Fruit fly (Drosophila melanogaster): ENCODE measurements around the gene CG12708.
A peak's percentile ranks its signal among the peaks of the same experiment; 100 is the strongest.

Gene CG12708

DNA sequence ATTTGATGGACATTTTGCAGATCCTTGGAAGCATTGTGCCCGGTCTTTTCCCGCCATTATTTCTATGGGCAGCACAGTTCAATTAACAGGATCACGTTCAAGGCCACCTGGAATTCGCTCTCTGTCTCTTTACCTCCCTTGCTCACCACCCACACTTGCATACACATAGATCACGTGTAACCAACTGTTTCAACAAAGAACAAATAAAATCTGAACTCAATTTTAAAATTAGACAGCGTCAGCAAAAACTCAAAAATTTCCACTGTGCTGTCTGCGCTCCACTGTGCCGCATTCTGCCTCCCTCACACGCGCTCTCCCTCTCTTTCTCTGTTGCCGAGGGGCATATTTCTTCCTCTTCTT is 34.3 kb downstream of the CG12708 start (continued):
- no peak for TF ChIP-seq CG8388 (GFP tag; optimal IDR thresholded peaks at IDR 0.05)
- no peak for TF ChIP-seq Mrtf (GFP tag; IDR thresholded peaks at IDR 0.05)
- TF ChIP-seq CG6689 (GFP tag; IDR thresholded peaks at IDR 0.05), result 0 out of 2 replicates have a peak, but pooled peaks have one; percentile 15
- TF ChIP-seq ken (GFP tag; IDR thresholded peaks at IDR 0.05), result no peak
- no peak for TF ChIP-seq unc-4 (GFP tag; IDR thresholded peaks at IDR 0.05; ENCODE audit: partially characterized antibody)
- no peak for TF ChIP-seq nmo (GFP tag; optimal IDR thresholded peaks at IDR 0.05)
- no peak for TF ChIP-seq repo (GFP tag; optimal IDR thresholded peaks at IDR 0.05)
- TF ChIP-seq CG18599 (GFP tag; optimal IDR thresholded peaks at IDR 0.05), result no peak
- no peak for TF ChIP-seq stwl (tag; optimal IDR thresholded peaks at IDR 0.05)
- TF ChIP-seq chif (GFP tag; optimal IDR thresholded peaks at IDR 0.05), result no peak
- peak; percentile 56 for TF ChIP-seq CG15601 (tag; optimal IDR thresholded peaks at IDR 0.05)
- TF ChIP-seq CG5180 (GFP tag; optimal IDR thresholded peaks at IDR 0.05), result no peak
- peak; percentile 98 for TF ChIP-seq CG4707 (GFP tag; optimal IDR thresholded peaks at IDR 0.05)
- no peak for TF ChIP-seq jing (GFP tag; optimal IDR thresholded peaks at IDR 0.05)
- TF ChIP-seq CG18262 (tag; optimal IDR thresholded peaks at IDR 0.05), result no peak
- no peak for TF ChIP-seq hb (GFP tag; IDR thresholded peaks at IDR 0.05; ENCODE audit: partially characterized antibody)
- peak; percentile 8 for TF ChIP-seq CG2120 (GFP tag; optimal IDR thresholded peaks at IDR 0.05)
- no peak for TF ChIP-seq hkb (optimal IDR thresholded peaks at IDR 0.05)
- no peak for TF ChIP-seq hkb (GFP tag; IDR thresholded peaks at IDR 0.05)
- TF ChIP-seq sna (GFP tag; IDR thresholded peaks at IDR 0.05; ENCODE audit: partially characterized antibody), result no peak
- no peak for TF ChIP-seq PHDP (tag; optimal IDR thresholded peaks at IDR 0.05)
- no peak for TF ChIP-seq CG10267 (tag; optimal IDR thresholded peaks at IDR 0.05)
- TF ChIP-seq tin (GFP tag; optimal IDR thresholded peaks at IDR 0.05), result no peak
- TF ChIP-seq Fer2 (tag; optimal IDR thresholded peaks at IDR 0.05), result no peak
- TF ChIP-seq pzg (GFP tag; optimal IDR thresholded peaks at IDR 0.05), result no peak
- no peak for TF ChIP-seq sqz (GFP tag; optimal IDR thresholded peaks at IDR 0.05)
- no peak for TF ChIP-seq Lim3 (GFP tag; IDR thresholded peaks at IDR 0.05)
- no peak for TF ChIP-seq CG33213 (GFP tag; optimal IDR thresholded peaks at IDR 0.05)
- TF ChIP-seq HLH54F (GFP tag; optimal IDR thresholded peaks at IDR 0.05), result no peak
- TF ChIP-seq CG3163 (GFP tag; optimal IDR thresholded peaks at IDR 0.05), result no peak
- no peak for TF ChIP-seq salm (tag; optimal IDR thresholded peaks at IDR 0.05)
- TF ChIP-seq Hand (GFP tag; optimal IDR thresholded peaks at IDR 0.05), result no peak
- no peak for TF ChIP-seq Bdp1 (GFP tag; optimal IDR thresholded peaks at IDR 0.05)
- peak; percentile 39; the same call in 1 of the 2 replicates for TF ChIP-seq CG14441 (GFP tag; IDR thresholded peaks at IDR 0.05)
- TF ChIP-seq CG3726 (GFP tag; IDR thresholded peaks at IDR 0.05), result no peak
- TF ChIP-seq bcd (GFP tag; optimal IDR thresholded peaks at IDR 0.05), result peak; percentile 19
- no peak for TF ChIP-seq CG17912 (GFP tag; optimal IDR thresholded peaks at IDR 0.05)
- no peak for TF ChIP-seq ase (GFP tag; IDR thresholded peaks at IDR 0.05)
- no peak for TF ChIP-seq Jarid2 (GFP tag; optimal IDR thresholded peaks at IDR 0.05)
- TF ChIP-seq pan (optimal IDR thresholded peaks at IDR 0.05), result no peak
- peak in 1 of 2 experiments; percentile 28 for TF ChIP-seq pan (GFP tag; optimal IDR thresholded peaks at IDR 0.05 in 1 of 2, IDR thresholded peaks at IDR 0.05 in 1 of 2)
- no peak for TF ChIP-seq emc (GFP tag; optimal IDR thresholded peaks at IDR 0.05)
- no peak for TF ChIP-seq Ravus (GFP tag; IDR thresholded peaks at IDR 0.05)
- no peak for TF ChIP-seq dimm (GFP tag; IDR thresholded peaks at IDR 0.05)
- no peak for TF ChIP-seq CG9215 (GFP tag; IDR thresholded peaks at IDR 0.05)
- no peak for TF ChIP-seq al (GFP tag; IDR thresholded peaks at IDR 0.05)
- no peak for TF ChIP-seq CG6254 (GFP tag; optimal IDR thresholded peaks at IDR 0.05)
- no peak for TF ChIP-seq Side (GFP tag; optimal IDR thresholded peaks at IDR 0.05)
- no peak for TF ChIP-seq CG7372 (GFP tag; IDR thresholded peaks at IDR 0.05)
- TF ChIP-seq HLH4C (GFP tag; IDR thresholded peaks at IDR 0.05; ENCODE audit: partially characterized antibody), result no peak
- no peak for TF ChIP-seq knrl (GFP tag; IDR thresholded peaks at IDR 0.05; ENCODE audit: partially characterized antibody)
- TF ChIP-seq CG10321 (GFP tag; IDR thresholded peaks at IDR 0.05), result peak; percentile 44
